Worm (Caenorhabditis elegans) whole organism, L3 larva: ENCODE data around the gene smc-4.
A peak's percentile ranks its signal among the peaks of the same experiment; 100 is the strongest.

Experiments used
- R02D3.7 ChIP-seq: fragments of 150-350 bp; optimal IDR thresholded peaks from 2 replicates; lab custom pipeline; 2014; ENCODE audit warnings: missing biosample characterization, missing genetic modification characterization
- ZK546.5 ChIP-seq: sonication (generic microtip); optimal IDR thresholded peaks from 2 replicates; lab custom pipeline; 2017; ENCODE audit warnings: missing biosample characterization, missing genetic modification characterization
- aly-2 ChIP-seq: fragments of 150-350 bp; optimal IDR thresholded peaks from 2 replicates; lab custom pipeline; 2014; ENCODE audit warnings: missing biosample characterization, missing genetic modification characterization
- ama-1 ChIP-seq: fragments of 150-350 bp; optimal IDR thresholded peaks from 2 replicates; lab custom pipeline; 2018
- ceh-16 ChIP-seq: sonication (generic microtip); optimal IDR thresholded peaks from 2 replicates; lab custom pipeline; 2017; ENCODE audit warnings: missing biosample characterization, missing genetic modification characterization
- ceh-28 ChIP-seq: fragments of 150-350 bp; optimal IDR thresholded peaks from 2 replicates; lab custom pipeline; 2014; ENCODE audit warnings: missing biosample characterization, missing genetic modification reagents, missing genetic modification characterization
- ceh-82 ChIP-seq: fragments of 150-350 bp; optimal IDR thresholded peaks from 2 replicates; lab custom pipeline; 2014; ENCODE audit warnings: missing biosample characterization, missing genetic modification characterization
- ceh-9 ChIP-seq: sonication (generic microtip); optimal IDR thresholded peaks from 2 replicates; lab custom pipeline; 2018; ENCODE audit warnings: missing biosample characterization, missing genetic modification characterization
- daf-12 ChIP-seq: fragments of 150-350 bp; optimal IDR thresholded peaks from 2 replicates; lab custom pipeline; 2014; ENCODE audit warnings: missing biosample characterization, missing genetic modification reagents, missing genetic modification characterization
- egl-27 ChIP-seq: sonication (generic microtip); optimal IDR thresholded peaks from 4 replicates; lab custom pipeline; 2017; ENCODE audit warnings: missing biosample characterization, missing genetic modification reagents, missing genetic modification characterization
- egl-5 ChIP-seq: fragments of 150-350 bp; optimal IDR thresholded peaks from 2 replicates; lab custom pipeline; 2017; ENCODE audit warnings: missing biosample characterization, missing genetic modification reagents, missing genetic modification characterization, inconsistent platforms
- elt-1 ChIP-seq: fragments of 150-350 bp; optimal IDR thresholded peaks from 2 replicates; lab custom pipeline; 2014; ENCODE audit warnings: missing biosample characterization, missing genetic modification characterization
- elt-2 ChIP-seq: sonication (generic microtip); optimal IDR thresholded peaks from 2 replicates; lab custom pipeline; 2016; ENCODE audit warnings: missing genetic modification reagents, mild to moderate bottlenecking, missing genetic modification characterization, missing compliant biosample characterization
- elt-3 ChIP-seq, 3 experiments: fragments of 150-350 bp in 1 of 3; sonication (generic microtip) in 2 of 3; optimal IDR thresholded peaks; 2 replicates in 2 of 3; 4 replicates in 1 of 3; lab custom pipeline; 2014 to 2017; ENCODE audit warnings: missing biosample characterization in 3 of 3, missing genetic modification characterization in 3 of 3
- eor-1 ChIP-seq, 2 experiments: fragments of 150-350 bp; optimal IDR thresholded peaks; 2 replicates each; lab custom pipeline; 2014 to 2018; ENCODE audit warnings: missing biosample characterization in 2 of 2, missing genetic modification characterization in 2 of 2
- fkh-10 ChIP-seq: sonication (generic microtip); optimal IDR thresholded peaks from 2 replicates; lab custom pipeline; 2017; ENCODE audit warnings: missing biosample characterization, missing genetic modification reagents, missing genetic modification characterization
- fkh-2 ChIP-seq: fragments of 150-350 bp; optimal IDR thresholded peaks from 2 replicates; lab custom pipeline; 2014; ENCODE audit warnings: missing biosample characterization, missing genetic modification reagents, missing genetic modification characterization
- fos-1 ChIP-seq: fragments of 150-350 bp; optimal IDR thresholded peaks from 2 replicates; lab custom pipeline; 2014; ENCODE audit warnings: missing biosample characterization, missing genetic modification characterization
- hmg-11 ChIP-seq: sonication (generic microtip); optimal IDR thresholded peaks from 2 replicates; lab custom pipeline; 2016; ENCODE audit warnings: missing genetic modification characterization, missing compliant biosample characterization
- jun-1 ChIP-seq: fragments of 150-350 bp; optimal IDR thresholded peaks from 2 replicates; lab custom pipeline; 2014; ENCODE audit warnings: missing biosample characterization, missing genetic modification reagents, missing genetic modification characterization
- lin-15B ChIP-seq: fragments of 150-350 bp; optimal IDR thresholded peaks from 2 replicates; lab custom pipeline; 2014; ENCODE audit warnings: missing biosample characterization, missing genetic modification characterization
- lin-39 ChIP-seq: fragments of 150-350 bp; optimal IDR thresholded peaks from 2 replicates; lab custom pipeline; 2018; ENCODE audit warnings: missing biosample characterization, missing genetic modification reagents, missing genetic modification characterization
- lsy-12 ChIP-seq: sonication (generic microtip); optimal IDR thresholded peaks from 2 replicates; lab custom pipeline; 2016; ENCODE audit warnings: mild to moderate bottlenecking, missing genetic modification characterization, missing compliant biosample characterization
- mdl-1 ChIP-seq: fragments of 150-350 bp; optimal IDR thresholded peaks from 2 replicates; lab custom pipeline; 2014; ENCODE audit warnings: missing biosample characterization, missing genetic modification characterization
- mml-1 ChIP-seq: fragments of 150-350 bp; sonication (generic microtip); optimal IDR thresholded peaks from 3 replicates; lab custom pipeline; 2014; ENCODE audit warnings: missing biosample characterization, missing genetic modification characterization
- nfya-1 ChIP-seq: sonication (generic microtip); optimal IDR thresholded peaks from 2 replicates; lab custom pipeline; 2017; ENCODE audit warnings: missing genetic modification characterization, mild to moderate bottlenecking, missing compliant biosample characterization, antibody characterized with exemption, moderate library complexity; ENCODE audit not compliant: insufficient read depth
- nhr-11 ChIP-seq: fragments of 150-350 bp; optimal IDR thresholded peaks from 2 replicates; lab custom pipeline; 2014; ENCODE audit warnings: missing biosample characterization, missing genetic modification characterization
- nhr-12 ChIP-seq: fragments of 150-350 bp; optimal IDR thresholded peaks from 2 replicates; lab custom pipeline; 2014; ENCODE audit warnings: missing biosample characterization, missing genetic modification characterization
- nhr-23 ChIP-seq: fragments of 150-350 bp; optimal IDR thresholded peaks from 2 replicates; lab custom pipeline; 2014; ENCODE audit warnings: missing biosample characterization, missing genetic modification reagents, missing genetic modification characterization
- nhr-237 ChIP-seq: fragments of 150-350 bp; optimal IDR thresholded peaks from 2 replicates; lab custom pipeline; 2014; ENCODE audit warnings: missing biosample characterization, missing genetic modification characterization
- nhr-25 ChIP-seq: sonication (generic microtip); optimal IDR thresholded peaks from 2 replicates; lab custom pipeline; 2017; ENCODE audit warnings: missing biosample characterization, missing genetic modification characterization
- nhr-28 ChIP-seq: fragments of 150-350 bp; optimal IDR thresholded peaks from 2 replicates; lab custom pipeline; 2014; ENCODE audit warnings: missing biosample characterization, missing genetic modification characterization
- nhr-43 ChIP-seq: sonication (generic microtip); optimal IDR thresholded peaks from 2 replicates; lab custom pipeline; 2016; ENCODE audit warnings: mild to moderate bottlenecking, missing genetic modification characterization, missing compliant biosample characterization; ENCODE audit not compliant: poor library complexity, severe bottlenecking
- nhr-67 ChIP-seq: fragments of 150-350 bp; optimal IDR thresholded peaks from 2 replicates; lab custom pipeline; 2014; ENCODE audit warnings: missing biosample characterization, missing genetic modification characterization
- nhr-76 ChIP-seq: fragments of 150-350 bp; sonication (generic microtip); optimal IDR thresholded peaks from 5 replicates; lab custom pipeline; 2014; ENCODE audit warnings: missing biosample characterization, missing genetic modification characterization
- nhr-77 ChIP-seq: fragments of 150-350 bp; optimal IDR thresholded peaks from 2 replicates; lab custom pipeline; 2014; ENCODE audit warnings: missing biosample characterization, missing genetic modification characterization
- pha-4 ChIP-seq: fragments of 150-350 bp; optimal IDR thresholded peaks from 2 replicates; lab custom pipeline; 2014; ENCODE audit warnings: missing biosample characterization, missing genetic modification reagents, missing genetic modification characterization
- pqm-1 ChIP-seq: fragments of 150-350 bp; optimal IDR thresholded peaks from 2 replicates; lab custom pipeline; 2017; ENCODE audit warnings: missing biosample characterization, missing genetic modification characterization, inconsistent platforms
- sea-2 ChIP-seq: fragments of 150-350 bp; sonication (generic microtip); optimal IDR thresholded peaks from 4 replicates; lab custom pipeline; 2014; ENCODE audit warnings: missing biosample characterization, missing genetic modification reagents, missing genetic modification characterization
- skn-1 ChIP-seq: fragments of 150-350 bp; optimal IDR thresholded peaks from 2 replicates; lab custom pipeline; 2014; ENCODE audit warnings: missing biosample characterization, missing genetic modification characterization
- snpc-4 ChIP-seq: fragments of 150-350 bp; optimal IDR thresholded peaks from 2 replicates; lab custom pipeline; 2014; ENCODE audit warnings: missing biosample characterization, missing genetic modification characterization
- tbx-2 ChIP-seq: sonication (generic microtip); optimal IDR thresholded peaks from 2 replicates; lab custom pipeline; 2016; ENCODE audit warnings: mild to moderate bottlenecking, missing genetic modification characterization, missing compliant biosample characterization
- unc-39 ChIP-seq: sonication (generic microtip); optimal IDR thresholded peaks from 4 replicates; lab custom pipeline; 2017; ENCODE audit warnings: missing biosample characterization, missing genetic modification characterization
- unc-62 ChIP-seq: fragments of 150-350 bp; sonication (generic microtip); optimal IDR thresholded peaks from 4 replicates; lab custom pipeline; 2014; ENCODE audit warnings: missing biosample characterization, missing genetic modification reagents, missing genetic modification characterization
- zag-1 ChIP-seq: fragments of 150-350 bp; optimal IDR thresholded peaks from 2 replicates; lab custom pipeline; 2014; ENCODE audit warnings: missing biosample characterization, missing genetic modification characterization
- ztf-11 ChIP-seq: fragments of 150-350 bp; optimal IDR thresholded peaks from 2 replicates; lab custom pipeline; 2014; ENCODE audit warnings: missing biosample characterization, missing genetic modification characterization
- ztf-4 ChIP-seq: fragments of 150-350 bp; optimal IDR thresholded peaks from 2 replicates; lab custom pipeline; 2014; ENCODE audit warnings: missing biosample characterization, missing genetic modification characterization

smc-4 gene

DNA sequence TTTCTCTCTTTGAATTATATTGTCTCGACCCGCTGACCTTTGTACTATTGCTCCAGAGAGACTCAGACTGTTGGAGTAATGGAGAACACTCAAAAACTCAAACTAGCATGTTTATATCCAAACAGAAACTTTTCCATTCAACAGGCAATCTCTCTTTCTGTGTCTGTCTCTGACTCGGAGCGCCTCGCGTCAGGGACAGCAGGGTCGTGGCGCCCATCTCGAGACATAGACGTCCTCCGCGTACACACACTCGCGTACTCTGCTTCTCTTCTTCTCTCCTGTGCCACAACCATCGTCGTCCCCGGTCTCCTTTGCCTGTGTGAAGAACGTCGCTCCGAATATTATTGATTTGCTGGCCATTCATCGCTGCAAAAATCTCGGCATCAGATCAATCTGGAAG, 35.3 kb upstream of the smc-4 start:
- TF ChIP-seq elt-2 (tag; lab: Kevin White, UChicago) (peak; percentile 80), ztf-4 (tag; lab: Kevin White, UChicago) (no peak), nfya-1 (peak; percentile 81), unc-62 (GFP tag; lab: Kevin White, UChicago) (no peak), egl-5 (tag; lab: Kevin White, UChicago) (peak; percentile 27), ceh-82 (no peak), aly-2 (tag; lab: Kevin White, UChicago) (no peak), hmg-11 (tag; lab: Kevin White, UChicago) (peak; percentile 91), nhr-237 (tag; lab: Kevin White, UChicago) (no peak), fos-1 (tag; lab: Kevin White, UChicago) (no peak), jun-1 (peak; percentile 44), zag-1 (no peak), ZK546.5 (no peak), lin-39 (tag; lab: Kevin White, UChicago) (peak; percentile 87), nhr-23 (tag; lab: Kevin White, UChicago) (peak; percentile 61), nhr-11 (tag; lab: Kevin White, UChicago) (no peak), mdl-1 (tag; lab: Kevin White, UChicago) (peak; percentile 16), ceh-16 (no peak), nhr-67 (tag; lab: Kevin White, UChicago) (no peak), daf-12 (tag; lab: Kevin White, UChicago) (no peak), pqm-1 (peak; percentile 81), pha-4 (tag; lab: Kevin White, UChicago) (peak; percentile 94), sea-2 (GFP tag; lab: Kevin White, UChicago) (no peak), lin-15B (tag; lab: Kevin White, UChicago) (peak; percentile 72), nhr-25 (tag; lab: Kevin White, UChicago) (peak; percentile 79), nhr-12 (tag; lab: Kevin White, UChicago) (no peak), elt-1 (tag; lab: Kevin White, UChicago) (no peak), ztf-11 (no peak), ceh-9 (no peak), nhr-76 (tag; lab: Kevin White, UChicago) (no peak), egl-27 (tag; lab: Kevin White, UChicago) (no peak), skn-1 (tag; lab: Kevin White, UChicago) (no peak), fkh-10 (GFP tag; lab: Kevin White, UChicago) (no peak), nhr-77 (no peak), eor-1 (tag; optimal IDR thresholded peaks at IDR 0.05; lab: Kevin White, UChicago) (no peak), mml-1 (tag; lab: Kevin White, UChicago) (no peak), R02D3.7 (tag; lab: Kevin White, UChicago) (peak; percentile 52), nhr-28 (tag; lab: Kevin White, UChicago) (no peak), unc-39 (tag; lab: Kevin White, UChicago) (no peak), nhr-43 (peak; percentile 11), tbx-2 (tag; lab: Kevin White, UChicago) (no peak), fkh-2 (tag; lab: Kevin White, UChicago) (peak; percentile 19), elt-3 (tag; optimal IDR thresholded peaks at IDR 0.05; lab: Kevin White, UChicago) (no peak), ama-1 (peak; percentile 19), lsy-12 (peak; percentile 48), ceh-28 (tag; lab: Kevin White, UChicago) (peak; percentile 50), snpc-4 (tag; lab: Kevin White, UChicago) (peak; percentile 38)

DNA sequence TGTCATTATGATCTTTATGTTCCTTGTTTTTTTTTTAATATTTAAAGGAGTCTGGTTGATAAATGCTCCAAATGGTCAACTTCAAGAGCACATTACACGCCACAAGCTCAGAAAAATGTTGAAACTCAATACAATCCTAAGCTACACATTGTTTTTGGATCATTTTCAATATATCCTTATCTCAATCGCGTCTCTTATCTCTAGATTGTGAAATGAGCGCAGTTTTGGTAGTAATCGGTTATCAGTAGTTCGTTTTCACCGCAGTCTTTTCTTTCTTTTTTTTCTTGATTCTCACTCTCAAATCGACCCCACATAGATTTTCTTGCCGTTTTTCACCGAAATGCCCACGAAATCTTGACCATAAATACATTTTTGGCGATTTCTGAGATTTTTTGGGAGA, 34.4 kb upstream of the smc-4 start:
- TF ChIP-seq unc-39 (tag; lab: Kevin White, UChicago) (no peak), elt-2 (tag; lab: Kevin White, UChicago) (peak; percentile 56), lsy-12 (no peak), sea-2 (GFP tag; lab: Kevin White, UChicago) (no peak), ZK546.5 (no peak), mml-1 (tag; lab: Kevin White, UChicago) (no peak), elt-3 (tag; optimal IDR thresholded peaks at IDR 0.05; lab: Kevin White, UChicago) (no peak), ztf-4 (tag; lab: Kevin White, UChicago) (no peak)
